ENCODE assay signal across 1 fruit fly cellular context in genomic region chr3R:29112398-29113150, dm6.
A peak's percentile ranks its signal among the peaks of the same experiment; 100 is the strongest.
TF ChIP-seq lines count a peak whose summit lies in the region.

alpha-Man-Ib (minus strand) TSS chr3R:29112822.
Pdhb (plus strand) TSS chr3R:29113071.

TF ChIP-seq in whole organism, embryonic, 481 proteins besides CTCF, POLR2A, EP300 and RAD21 (continued from another document and continues in another):
- TF ChIP-seq Doc3 (GFP tag; IDR thresholded peaks at IDR 0.05; lab: Robert Waterston, UW; ENCODE audit: partially characterized antibody) (0 out of 3 replicates have a peak, but pooled peaks have one; percentile 15), CG18011 (GFP tag; optimal IDR thresholded peaks at IDR 0.05; lab: Kevin White, UChicago) (peak; percentile 39), CG2202 (tag; optimal IDR thresholded peaks at IDR 0.05; lab: Kevin White, UChicago) (peak; percentile 20), dmrt11E (tag; optimal IDR thresholded peaks at IDR 0.05; lab: Kevin White, UChicago) (peak; percentile 78), dimm (GFP tag; IDR thresholded peaks at IDR 0.05; lab: Robert Waterston, UW) (no peak), CG4707 (GFP tag; optimal IDR thresholded peaks at IDR 0.05; lab: Kevin White, UChicago) (no peak), Fer1 (GFP tag; optimal IDR thresholded peaks at IDR 0.05; lab: Kevin White, UChicago) (peak; percentile 63), vfl (GFP tag; optimal IDR thresholded peaks at IDR 0.05; lab: Kevin White, UChicago) (peak; percentile 26), ind (GFP tag; optimal IDR thresholded peaks at IDR 0.05; lab: Kevin White, UChicago) (peak; percentile 83), CG4282 (GFP tag; optimal IDR thresholded peaks at IDR 0.05; lab: Kevin White, UChicago) (no peak), Gsc (GFP tag; IDR thresholded peaks at IDR 0.05; lab: Robert Waterston, UW) (0 out of 2 replicates have a peak, but pooled peaks have one; percentile 49), CG7987 (GFP tag; optimal IDR thresholded peaks at IDR 0.05; lab: Kevin White, UChicago) (peak; percentile 17), slou (GFP tag; optimal IDR thresholded peaks at IDR 0.05; lab: Kevin White, UChicago) (peak; percentile 65), YL-1 (GFP tag; optimal IDR thresholded peaks at IDR 0.05; lab: Kevin White, UChicago) (peak; percentile 67), CG1792 (GFP tag; optimal IDR thresholded peaks at IDR 0.05; lab: Kevin White, UChicago) (no peak), Lhr (GFP tag; optimal IDR thresholded peaks at IDR 0.05; lab: Kevin White, UChicago) (no peak), CG18262 (tag; optimal IDR thresholded peaks at IDR 0.05; lab: Kevin White, UChicago) (peak; percentile 76), Bdp1 (GFP tag; optimal IDR thresholded peaks at IDR 0.05; lab: Kevin White, UChicago) (no peak), bowl (GFP tag; IDR thresholded peaks at IDR 0.05; lab: Robert Waterston, UW) (no peak), CG15073 (GFP tag; optimal IDR thresholded peaks at IDR 0.05; lab: Kevin White, UChicago) (peak; percentile 29), sd (tag; optimal IDR thresholded peaks at IDR 0.05; lab: Kevin White, UChicago) (peak; percentile 92), nom (GFP tag; optimal IDR thresholded peaks at IDR 0.05; lab: Kevin White, UChicago) (peak; percentile 45), E2f1 (GFP tag; IDR thresholded peaks at IDR 0.05; lab: Robert Waterston, UW) (peak; percentile 74), Spps (tag; optimal IDR thresholded peaks at IDR 0.05; lab: Kevin White, UChicago) (peak; percentile 42), CG2712 (tag; optimal IDR thresholded peaks at IDR 0.05; lab: Kevin White, UChicago) (peak; percentile 90), CG10267 (tag; optimal IDR thresholded peaks at IDR 0.05; lab: Kevin White, UChicago) (peak; percentile 82), CG11560 (tag; IDR thresholded peaks at IDR 0.05; lab: Robert Waterston, UW) (peak; percentile 53; the same call in 1 of the 3 replicates), da (GFP tag; optimal IDR thresholded peaks at IDR 0.05; lab: Kevin White, UChicago) (no peak), nerfin-2 (GFP tag; IDR thresholded peaks at IDR 0.05; lab: Robert Waterston, UW; ENCODE audit: partially characterized antibody) (no peak), Awh (GFP tag; IDR thresholded peaks at IDR 0.05; lab: Robert Waterston, UW) (peak; percentile 43; the same call in 1 of the 2 replicates), Doc2 (GFP tag; IDR thresholded peaks at IDR 0.05; lab: Robert Waterston, UW) (no peak), CG3163 (GFP tag; optimal IDR thresholded peaks at IDR 0.05; lab: Kevin White, UChicago) (no peak), CG11085 (GFP tag; IDR thresholded peaks at IDR 0.05; lab: Robert Waterston, UW) (peak; percentile 81), crol (GFP tag; IDR thresholded peaks at IDR 0.05; lab: Robert Waterston, UW) (no peak), cad (GFP tag; optimal IDR thresholded peaks at IDR 0.05; lab: Kevin White, UChicago) (no peak), CG11504 (tag; optimal IDR thresholded peaks at IDR 0.05; lab: Kevin White, UChicago) (no peak), CG11695 (GFP tag; IDR thresholded peaks at IDR 0.05; lab: Robert Waterston, UW) (peak; percentile 57; the same call in 1 of the 3 replicates), CG7928 (GFP tag; optimal IDR thresholded peaks at IDR 0.05; lab: Kevin White, UChicago) (peak; percentile 95), CG14050 (GFP tag; IDR thresholded peaks at IDR 0.05; lab: Robert Waterston, UW) (peak; percentile 62; the same call in 2 of the 3 replicates), org-1 (GFP tag; optimal IDR thresholded peaks at IDR 0.05; lab: Kevin White, UChicago) (peak; percentile 53), Myb (GFP tag; optimal IDR thresholded peaks at IDR 0.05; lab: Kevin White, UChicago) (peak; percentile 40), mirr (GFP tag; optimal IDR thresholded peaks at IDR 0.05; lab: Kevin White, UChicago) (no peak), Nf-YB (GFP tag; optimal IDR thresholded peaks at IDR 0.05; lab: Kevin White, UChicago) (peak; percentile 52), tna (GFP tag; IDR thresholded peaks at IDR 0.05; lab: Robert Waterston, UW; ENCODE audit: partially characterized antibody) (no peak), jumu (GFP tag; optimal IDR thresholded peaks at IDR 0.05; lab: Kevin White, UChicago) (peak; percentile 6), TFAM (GFP tag; optimal IDR thresholded peaks at IDR 0.05; lab: Kevin White, UChicago) (no peak), CG33213 (GFP tag; optimal IDR thresholded peaks at IDR 0.05; lab: Kevin White, UChicago) (peak; percentile 2), Ets65A (GFP tag; lab: Kevin White, UChicago) (peak; percentile 91), CG12299 (tag; optimal IDR thresholded peaks at IDR 0.05; lab: Kevin White, UChicago) (peak; percentile 50), bsh (GFP tag; optimal IDR thresholded peaks at IDR 0.05; lab: Kevin White, UChicago) (peak in 1 of 2 experiments; percentile 72), CG4854 (GFP tag; optimal IDR thresholded peaks at IDR 0.05; lab: Kevin White, UChicago) (no peak), CG6689 (GFP tag; IDR thresholded peaks at IDR 0.05; lab: Robert Waterston, UW) (peak; percentile 76), her (GFP tag; optimal IDR thresholded peaks at IDR 0.05; lab: Kevin White, UChicago) (peak; percentile 16), Hr78 (GFP tag; optimal IDR thresholded peaks at IDR 0.05; lab: Kevin White, UChicago) (peak in 1 of 2 experiments; percentile 13), disco-r (GFP tag; optimal IDR thresholded peaks at IDR 0.05; lab: Kevin White, UChicago) (no peak), Kr (GFP tag; optimal IDR thresholded peaks at IDR 0.05; lab: Kevin White, UChicago) (no peak), lola (GFP tag; optimal IDR thresholded peaks at IDR 0.05; lab: Kevin White, UChicago) (peak in 1 of 3 experiments; percentile 77), CG12104 (GFP tag; optimal IDR thresholded peaks at IDR 0.05; lab: Kevin White, UChicago) (peak; percentile 72), CG10654 (GFP tag; optimal IDR thresholded peaks at IDR 0.05; lab: Kevin White, UChicago) (peak; percentile 73), CG7372 (GFP tag; IDR thresholded peaks at IDR 0.05; lab: Robert Waterston, UW) (peak; percentile 75), Mes4 (GFP tag; optimal IDR thresholded peaks at IDR 0.05; lab: Kevin White, UChicago) (no peak), Blimp-1 (GFP tag; optimal IDR thresholded peaks at IDR 0.05; lab: Kevin White, UChicago) (no peak), CG12236 (GFP tag; optimal IDR thresholded peaks at IDR 0.05; lab: Kevin White, UChicago) (no peak), CG7839 (tag; optimal IDR thresholded peaks at IDR 0.05; lab: Kevin White, UChicago) (no peak), jigr1 (GFP tag; IDR thresholded peaks at IDR 0.05; lab: Robert Waterston, UW) (peak; percentile 57; the same call in 1 of the 3 replicates), pzg (GFP tag; optimal IDR thresholded peaks at IDR 0.05; lab: Kevin White, UChicago) (peak; percentile 88), Sin3A (optimal IDR thresholded peaks at IDR 0.05; lab: Kevin White, UChicago) (peak; percentile 45), CG15479 (GFP tag; optimal IDR thresholded peaks at IDR 0.05; lab: Kevin White, UChicago) (no peak), sob (GFP tag; IDR thresholded peaks at IDR 0.05; lab: Robert Waterston, UW) (peak; percentile 83; the same call in 1 of the 2 replicates), phol (tag; optimal IDR thresholded peaks at IDR 0.05; lab: Kevin White, UChicago) (peak; percentile 93), CG1233 (GFP tag; optimal IDR thresholded peaks at IDR 0.05; lab: Kevin White, UChicago) (peak; percentile 57), CG3995 (GFP tag; optimal IDR thresholded peaks at IDR 0.05; lab: Kevin White, UChicago) (peak; percentile 97), Lpt (GFP tag; optimal IDR thresholded peaks at IDR 0.05; lab: Kevin White, UChicago) (no peak), Chrac-16 (GFP tag; optimal IDR thresholded peaks at IDR 0.05; lab: Kevin White, UChicago) (peak; percentile 79), CG12155 (GFP tag; optimal IDR thresholded peaks at IDR 0.05; lab: Kevin White, UChicago) (peak; percentile 73), cato (GFP tag; optimal IDR thresholded peaks at IDR 0.05; lab: Kevin White, UChicago; ENCODE audit: borderline replicate concordance) (peak; percentile 60), ftz-f1 (GFP tag; optimal IDR thresholded peaks at IDR 0.05; lab: Kevin White, UChicago) (no peak), CG2199 (GFP tag; IDR thresholded peaks at IDR 0.05; lab: Robert Waterston, UW) (no peak), CG10431 (GFP tag; optimal IDR thresholded peaks at IDR 0.05; lab: Kevin White, UChicago) (no peak), CG2678 (tag; optimal IDR thresholded peaks at IDR 0.05; lab: Kevin White, UChicago) (peak; percentile 84), wor (GFP tag; IDR thresholded peaks at IDR 0.05; lab: Robert Waterston, UW) (no peak), NK7.1 (GFP tag; optimal IDR thresholded peaks at IDR 0.05; lab: Kevin White, UChicago) (no peak), tx (GFP tag; optimal IDR thresholded peaks at IDR 0.05; lab: Kevin White, UChicago) (no peak), NfI (GFP tag; optimal IDR thresholded peaks at IDR 0.05; lab: Kevin White, UChicago) (peak; percentile 82), rib (GFP tag; IDR thresholded peaks at IDR 0.05; lab: Robert Waterston, UW) (peak; percentile 36; the same call in 1 of the 2 replicates), zen2 (GFP tag; IDR thresholded peaks at IDR 0.05; lab: Robert Waterston, UW; ENCODE audit: partially characterized antibody) (no peak), CG2120 (GFP tag; optimal IDR thresholded peaks at IDR 0.05; lab: Kevin White, UChicago) (peak; percentile 83), dan (GFP tag; IDR thresholded peaks at IDR 0.05; lab: Robert Waterston, UW) (peak; percentile 53; the same call in 1 of the 2 replicates), CG7357 (GFP tag; IDR thresholded peaks at IDR 0.05; lab: Robert Waterston, UW) (peak; percentile 75), Oli (tag; optimal IDR thresholded peaks at IDR 0.05; lab: Kevin White, UChicago) (no peak), CG30020 (tag; optimal IDR thresholded peaks at IDR 0.05; lab: Kevin White, UChicago) (peak; percentile 76), Aef1 (GFP tag; IDR thresholded peaks at IDR 0.05; lab: Robert Waterston, UW) (peak; percentile 82), Elba2 (GFP tag; optimal IDR thresholded peaks at IDR 0.05; lab: Kevin White, UChicago) (peak; percentile 69), Hr3 (GFP tag; optimal IDR thresholded peaks at IDR 0.05; lab: Kevin White, UChicago) (peak; percentile 89), zfh1 (GFP tag; IDR thresholded peaks at IDR 0.05; lab: Robert Waterston, UW) (peak; percentile 53; the same call in 2 of the 3 replicates), Dbx (GFP tag; IDR thresholded peaks at IDR 0.05; lab: Robert Waterston, UW) (peak; percentile 88), pho (GFP tag; optimal IDR thresholded peaks at IDR 0.05; lab: Kevin White, UChicago) (peak; percentile 58), CG31224 (GFP tag; IDR thresholded peaks at IDR 0.05; lab: Robert Waterston, UW) (peak; percentile 67), CG6683 (GFP tag; optimal IDR thresholded peaks at IDR 0.05; lab: Kevin White, UChicago) (peak; percentile 42), kni (GFP tag; optimal IDR thresholded peaks at IDR 0.05; lab: Kevin White, UChicago) (no peak), Meics (GFP tag; optimal IDR thresholded peaks at IDR 0.05; lab: Kevin White, UChicago) (peak; percentile 74), ATbp (GFP tag; optimal IDR thresholded peaks at IDR 0.05; lab: Kevin White, UChicago) (peak; percentile 49), gce (GFP tag; IDR thresholded peaks at IDR 0.05; lab: Robert Waterston, UW) (no peak), CG16779 (GFP tag; IDR thresholded peaks at IDR 0.05; lab: Robert Waterston, UW) (peak; percentile 64; the same call in 1 of the 2 replicates), CkIIα-i1 (GFP tag; IDR thresholded peaks at IDR 0.05; lab: Robert Waterston, UW) (no peak), Ravus (GFP tag; IDR thresholded peaks at IDR 0.05; lab: Robert Waterston, UW) (no peak), CG15696 (tag; optimal IDR thresholded peaks at IDR 0.05; lab: Kevin White, UChicago) (peak; percentile 81), CG8765 (GFP tag; IDR thresholded peaks at IDR 0.05; lab: Robert Waterston, UW) (peak; percentile 71), Dip3 (GFP tag; optimal IDR thresholded peaks at IDR 0.05; lab: Kevin White, UChicago) (peak; percentile 26), NC2α (GFP tag; optimal IDR thresholded peaks at IDR 0.05; lab: Kevin White, UChicago) (no peak), Bteb2 (GFP tag; optimal IDR thresholded peaks at IDR 0.05; lab: Kevin White, UChicago) (no peak), CG2116 (GFP tag; optimal IDR thresholded peaks at IDR 0.05; lab: Kevin White, UChicago) (peak; percentile 93), CG43689 (GFP tag; IDR thresholded peaks at IDR 0.05; lab: Robert Waterston, UW) (no peak), CrebB (tag; optimal IDR thresholded peaks at IDR 0.05; lab: Kevin White, UChicago) (peak; percentile 45), CG13123 (GFP tag; optimal IDR thresholded peaks at IDR 0.05; lab: Kevin White, UChicago) (peak; percentile 69), NC2β (GFP tag; optimal IDR thresholded peaks at IDR 0.05; lab: Kevin White, UChicago) (peak; percentile 19), CG1832 (GFP tag; optimal IDR thresholded peaks at IDR 0.05; lab: Kevin White, UChicago) (no peak), Dip2 (GFP tag; IDR thresholded peaks at IDR 0.05; lab: Robert Waterston, UW) (no peak), CG18764 (GFP tag; optimal IDR thresholded peaks at IDR 0.05; lab: Kevin White, UChicago) (peak; percentile 63), CG5180 (GFP tag; optimal IDR thresholded peaks at IDR 0.05; lab: Kevin White, UChicago) (no peak), CG17802 (tag; optimal IDR thresholded peaks at IDR 0.05; lab: Kevin White, UChicago) (peak; percentile 42), Ada2b (GFP tag; IDR thresholded peaks at IDR 0.05; lab: Robert Waterston, UW) (peak; percentile 71), luna (GFP tag; optimal IDR thresholded peaks at IDR 0.05; lab: Kevin White, UChicago) (no peak), Jarid2 (GFP tag; optimal IDR thresholded peaks at IDR 0.05; lab: Kevin White, UChicago) (peak; percentile 58), CG33557 (GFP tag; optimal IDR thresholded peaks at IDR 0.05; lab: Kevin White, UChicago) (peak; percentile 72), HmgZ (tag; optimal IDR thresholded peaks at IDR 0.05; lab: Kevin White, UChicago) (peak; percentile 75), ci (GFP tag; IDR thresholded peaks at IDR 0.05; lab: Robert Waterston, UW) (peak; percentile 23; the same call in 1 of the 3 replicates), dysf (GFP tag; IDR thresholded peaks at IDR 0.05; lab: Robert Waterston, UW) (peak; percentile 81), CG9797 (GFP tag; optimal IDR thresholded peaks at IDR 0.05; lab: Kevin White, UChicago) (peak; percentile 88), Hey (tag; optimal IDR thresholded peaks at IDR 0.05; lab: Kevin White, UChicago) (no peak), CG6813 (GFP tag; optimal IDR thresholded peaks at IDR 0.05; lab: Kevin White, UChicago) (peak; percentile 51), salm (tag; optimal IDR thresholded peaks at IDR 0.05; lab: Kevin White, UChicago) (peak; percentile 48)
